Worm (Caenorhabditis elegans): ENCODE data around the gene ugt-49.
A peak's percentile ranks its signal among the peaks of the same experiment; 100 is the strongest.

ugt-49 gene

ce11 chrV:10416925-10417324 is 44.8 kb downstream of the ugt-49 start, which contains the start of gene F15H10.10:
Gene F15H10.10 (minus strand): TSS chrV:10417025.
- TF ChIP-seq snpc-1.1 (tag; optimal IDR thresholded peaks at IDR 0.05; ENCODE audit: insufficient read depth), result no peak

ce11 chrV:10418961-10419360 is 46.8 kb downstream of the ugt-49 start, which contains the start of gene F15H10.5:
Gene F15H10.5 (minus strand): TSS chrV:10419061.
- TF ChIP-seq B0035.1 (tag; optimal IDR thresholded peaks at IDR 0.05), result no peak
- no peak for TF ChIP-seq C17E4.6 (GFP tag; IDR thresholded peaks at IDR 0.05)
- no peak for TF ChIP-seq rpc-1 (optimal IDR thresholded peaks at IDR 0.05)
- no peak for TF ChIP-seq rpc-1 (tag; optimal IDR thresholded peaks at IDR 0.05)
- no peak for TF ChIP-seq ceh-100 (GFP tag; IDR thresholded peaks at IDR 0.05)
- TF ChIP-seq madf-3 (GFP tag; IDR thresholded peaks at IDR 0.05), result no peak
- no peak for TF ChIP-seq egrh-3 (GFP tag; IDR thresholded peaks at IDR 0.05)
- no peak for TF ChIP-seq Y53F4B.3 (GFP tag; IDR thresholded peaks at IDR 0.05)

- peak; percentile 94; the same call in 1 of the 2 replicates for TF ChIP-seq egrh-3 (GFP tag; IDR thresholded peaks at IDR 0.05)
Observed at ce11 chrV:10420843-10421242, 48.7 kb downstream of the ugt-49 start.

ce11 chrV:10421802-10422201 is 49.7 kb downstream of the ugt-49 start, which contains the start of gene col-13:
Gene col-13 (minus strand): TSS chrV:10421902.
- TF ChIP-seq ceh-40 (GFP tag; IDR thresholded peaks at IDR 0.05), result no peak
- no peak for TF ChIP-seq mcd-1 (GFP tag; IDR thresholded peaks at IDR 0.05)
- TF ChIP-seq tlf-1 (GFP tag; optimal IDR thresholded peaks at IDR 0.05), result no peak
- no peak for TF ChIP-seq ets-4 (GFP tag; optimal IDR thresholded peaks at IDR 0.05)
- TF ChIP-seq akir-1 (GFP tag; optimal IDR thresholded peaks at IDR 0.05), result no peak
- no peak for TF ChIP-seq D2030.7 (GFP tag; IDR thresholded peaks at IDR 0.05)
- TF ChIP-seq hmg-20 (GFP tag; IDR thresholded peaks at IDR 0.05), result no peak
- TF ChIP-seq aptf-2 (GFP tag; conservative IDR thresholded peaks at IDR 0.05), result no peak
- TF ChIP-seq zfh-2 (GFP tag; conservative IDR thresholded peaks at IDR 0.05), result no peak
- TF ChIP-seq nhr-120 (GFP tag; IDR thresholded peaks at IDR 0.05), result no peak
- no peak for TF ChIP-seq lag-1 (GFP tag; IDR thresholded peaks at IDR 0.05)
- TF ChIP-seq cebp-2 (GFP tag; IDR thresholded peaks at IDR 0.05), result no peak
- no peak for TF ChIP-seq let-607 (tag; optimal IDR thresholded peaks at IDR 0.05)
- TF ChIP-seq ztf-28 (GFP tag; IDR thresholded peaks at IDR 0.05), result no peak
- TF ChIP-seq snpc-3.4 (tag; optimal IDR thresholded peaks at IDR 0.05), result no peak
- no peak for TF ChIP-seq pha-4 (tag; optimal IDR thresholded peaks at IDR 0.05)
- TF ChIP-seq Y67H2A.10 (GFP tag; conservative IDR thresholded peaks at IDR 0.05), result no peak
- no peak for TF ChIP-seq efl-1 (GFP tag; optimal IDR thresholded peaks at IDR 0.05)

ce11 chrV:10423511-10423910 is 51.4 kb downstream of the ugt-49 start:
- TF ChIP-seq nhr-179 (tag; optimal IDR thresholded peaks at IDR 0.05) (no peak), bed-1 (GFP tag; IDR thresholded peaks at IDR 0.05) (no peak), rcor-1 (GFP tag; IDR thresholded peaks at IDR 0.05) (no peak), F10E7.11 (tag; optimal IDR thresholded peaks at IDR 0.05) (no peak), lin-54 (GFP tag; optimal IDR thresholded peaks at IDR 0.05) (no peak), hlh-12 (tag; optimal IDR thresholded peaks at IDR 0.05) (no peak), ekl-4 (GFP tag; IDR thresholded peaks at IDR 0.05) (no peak), ztf-6 (GFP tag; IDR thresholded peaks at IDR 0.05) (no peak), tbp1 (GFP tag; optimal IDR thresholded peaks at IDR 0.05) (no peak), pbrm-1 (GFP tag; IDR thresholded peaks at IDR 0.05) (no peak), ceh-91 (GFP tag; IDR thresholded peaks at IDR 0.05) (no peak), K12H6.12 (tag; optimal IDR thresholded peaks at IDR 0.05) (no peak), cebp-1 (GFP tag; IDR thresholded peaks at IDR 0.05) (no peak), cebp-1 (tag; optimal IDR thresholded peaks at IDR 0.05) (no peak), sea-2 (GFP tag; IDR thresholded peaks at IDR 0.05) (no peak), unc-62 (GFP tag; optimal IDR thresholded peaks at IDR 0.05) (no peak)

Data from whole organism, young adult.